Fruit fly (Drosophila melanogaster): Measurements from ENCODE around the gene CG5399.

The CG5399 gene

dm6 chr3R:15700801-15701200, 5.8 kb downstream of the CG5399 start:
- TF ChIP-seq CG10348 (GFP tag; IDR thresholded peaks at IDR 0.05) = no peak
- no peak for TF ChIP-seq fd96Ca (GFP tag; IDR thresholded peaks at IDR 0.05)

dm6 chr3R:15704376-15704775, 9.3 kb downstream of the CG5399 start, which contains the start of gene CG5404:
TSS of gene CG5404 (plus strand) at chr3R:15704676.
- TF ChIP-seq CG32121 (GFP tag; IDR thresholded peaks at IDR 0.05) (no peak), CG10348 (GFP tag; IDR thresholded peaks at IDR 0.05) (no peak), CG14655 (GFP tag; optimal IDR thresholded peaks at IDR 0.05) (no peak), D1 (tag; optimal IDR thresholded peaks at IDR 0.05) (no peak), CG15710 (tag; optimal IDR thresholded peaks at IDR 0.05) (no peak), Ets98B (GFP tag; IDR thresholded peaks at IDR 0.05) (no peak), Pif1A (GFP tag; optimal IDR thresholded peaks at IDR 0.05) (no peak), CG13204 (GFP tag; optimal IDR thresholded peaks at IDR 0.05) (no peak), CG8301 (tag; optimal IDR thresholded peaks at IDR 0.05) (no peak), CG34367 (tag; optimal IDR thresholded peaks at IDR 0.05) (no peak), CG4496 (GFP tag; IDR thresholded peaks at IDR 0.05) (no peak), Snoo (tag; optimal IDR thresholded peaks at IDR 0.05) (no peak), CG17806 (tag; optimal IDR thresholded peaks at IDR 0.05) (no peak), CG12605 (GFP tag; IDR thresholded peaks at IDR 0.05) (no peak), Pif1B (GFP tag; optimal IDR thresholded peaks at IDR 0.05) (no peak), rn (GFP tag; IDR thresholded peaks at IDR 0.05) (no peak), gl (tag; optimal IDR thresholded peaks at IDR 0.05) (no peak)

dm6 chr3R:15716485-15716884, 21.4 kb downstream of the CG5399 start, which contains the start of gene CG31294:
TSS of gene CG31294 (minus strand) at chr3R:15716585.
- TF ChIP-seq Ets98B (GFP tag; IDR thresholded peaks at IDR 0.05) (no peak), CG10348 (GFP tag; IDR thresholded peaks at IDR 0.05) (no peak), CG9948 (tag; optimal IDR thresholded peaks at IDR 0.05) (no peak), Snoo (tag; optimal IDR thresholded peaks at IDR 0.05) (no peak), gl (tag; optimal IDR thresholded peaks at IDR 0.05) (no peak), CG14655 (GFP tag; optimal IDR thresholded peaks at IDR 0.05) (no peak)

- TF ChIP-seq rn (GFP tag; IDR thresholded peaks at IDR 0.05) (no peak), Pif1A (GFP tag; optimal IDR thresholded peaks at IDR 0.05) (no peak), CG10348 (GFP tag; IDR thresholded peaks at IDR 0.05) (no peak), CG12605 (GFP tag; IDR thresholded peaks at IDR 0.05) (no peak), fd96Ca (GFP tag; IDR thresholded peaks at IDR 0.05) (no peak), CG17806 (tag; optimal IDR thresholded peaks at IDR 0.05) (no peak), CG32121 (GFP tag; IDR thresholded peaks at IDR 0.05) (no peak), CG4496 (GFP tag; IDR thresholded peaks at IDR 0.05) (no peak), CG15710 (tag; optimal IDR thresholded peaks at IDR 0.05) (no peak), Pif1B (GFP tag; optimal IDR thresholded peaks at IDR 0.05) (no peak), CG14655 (GFP tag; optimal IDR thresholded peaks at IDR 0.05) (no peak), CG8159 (tag; optimal IDR thresholded peaks at IDR 0.05) (no peak), gl (tag; optimal IDR thresholded peaks at IDR 0.05) (no peak), Ets98B (GFP tag; IDR thresholded peaks at IDR 0.05) (no peak), Snoo (tag; optimal IDR thresholded peaks at IDR 0.05) (no peak), CG9948 (tag; optimal IDR thresholded peaks at IDR 0.05) (no peak), CG13204 (GFP tag; optimal IDR thresholded peaks at IDR 0.05) (no peak), EcR (GFP tag; optimal IDR thresholded peaks at IDR 0.05) (no peak), CG8301 (tag; optimal IDR thresholded peaks at IDR 0.05) (no peak)
These were observed 35.6 kb downstream of the CG5399 start for dm6 chr3R:15730629-15731028.

dm6 chr3R:15731446-15731845, 36.4 kb downstream of the CG5399 start, which contains the start of gene CG34274:
TSS of gene CG34274 (plus strand) at chr3R:15731746.
- TF ChIP-seq CG12605 (GFP tag; IDR thresholded peaks at IDR 0.05) = no peak
- no peak for TF ChIP-seq Ets98B (GFP tag; IDR thresholded peaks at IDR 0.05)
- TF ChIP-seq rn (GFP tag; IDR thresholded peaks at IDR 0.05) = no peak
- TF ChIP-seq CG34367 (tag; optimal IDR thresholded peaks at IDR 0.05) = no peak

dm6 chr3R:15744354-15744753, 49.3 kb downstream of the CG5399 start, which contains the start of gene CG4520:
TSS of gene CG4520 (plus strand) at chr3R:15744654.
- no peak for TF ChIP-seq CG8301 (tag; optimal IDR thresholded peaks at IDR 0.05)

Data from whole organism, pupa.